Worm (Caenorhabditis elegans): Measurements from ENCODE around the gene clec-160.

- TF ChIP-seq nhr-11 (tag; optimal IDR thresholded peaks at IDR 0.05) (no peak), ama-1 (optimal IDR thresholded peaks at IDR 0.05) (no peak)
Measured at ce11 chrIII:8240247-8240646, 35.5 kb downstream of the clec-160 start.
